Worm (Caenorhabditis elegans): Measurements from ENCODE around the gene sul-3.

sul-3 gene

ce11 chrX:7787885-7788353, 46.1 kb downstream of the sul-3 start, which contains the start of gene ZK154.5 (continued):
- TF ChIP-seq blmp-1 (tag; optimal IDR thresholded peaks at IDR 0.05) (peak; percentile 52), unc-130 (tag; optimal IDR thresholded peaks at IDR 0.05) (no peak), xbp-1 (tag; optimal IDR thresholded peaks at IDR 0.05) (peak; percentile 48), nhr-76 (tag; optimal IDR thresholded peaks at IDR 0.05) (no peak), zip-4 (GFP tag; optimal IDR thresholded peaks at IDR 0.05) (no peak), pqm-1 (tag; optimal IDR thresholded peaks at IDR 0.05) (no peak), pax-3 (tag; optimal IDR thresholded peaks at IDR 0.05) (no peak)

- TF ChIP-seq fos-1 (tag; optimal IDR thresholded peaks at IDR 0.05) = no peak
- TF ChIP-seq vab-15 (tag; optimal IDR thresholded peaks at IDR 0.05) = no peak
- TF ChIP-seq xbp-1 (tag; optimal IDR thresholded peaks at IDR 0.05) = peak; percentile 66
- TF ChIP-seq unc-86 (tag; optimal IDR thresholded peaks at IDR 0.05) = peak; percentile 17
- peak; percentile 55 for TF ChIP-seq tbx-2 (tag; optimal IDR thresholded peaks at IDR 0.05)
- peak; percentile 2 for TF ChIP-seq skn-1 (tag; optimal IDR thresholded peaks at IDR 0.05)
- peak in 2 of 3 experiments; percentile 1 to 58 for TF ChIP-seq ceh-82 (tag; optimal IDR thresholded peaks at IDR 0.05)
- peak; percentile 23 for TF ChIP-seq nhr-85 (tag)
- peak; percentile 42 for TF ChIP-seq dsc-1 (tag; optimal IDR thresholded peaks at IDR 0.05)
- TF ChIP-seq efl-1 (optimal IDR thresholded peaks at IDR 0.05) = peak; percentile 41 to 62
- peak; percentile 63 to 92 for TF ChIP-seq efl-1 (GFP tag; optimal IDR thresholded peaks at IDR 0.05 in 1 of 2)
- peak; percentile 8 for TF ChIP-seq mef-2 (tag; optimal IDR thresholded peaks at IDR 0.05)
- peak; percentile 73 for TF ChIP-seq C16A3.4 (tag; optimal IDR thresholded peaks at IDR 0.05)
- TF ChIP-seq nhr-20 (tag; optimal IDR thresholded peaks at IDR 0.05) = peak; percentile 68
- TF ChIP-seq ztf-4 (tag; optimal IDR thresholded peaks at IDR 0.05) = peak; percentile 42
- TF ChIP-seq nhr-71 (tag; optimal IDR thresholded peaks at IDR 0.05) = peak; percentile 70
- TF ChIP-seq nhr-19 (GFP tag; conservative IDR thresholded peaks at IDR 0.05) = peak; percentile 43; the same call in 1 of the 2 replicates
- TF ChIP-seq lin-15B (tag; optimal IDR thresholded peaks at IDR 0.05) = no peak
- TF ChIP-seq unc-130 (tag; optimal IDR thresholded peaks at IDR 0.05) = peak; percentile 48
- TF ChIP-seq fkh-10 (GFP tag; optimal IDR thresholded peaks at IDR 0.05) = no peak
- TF ChIP-seq nhr-47 (tag; optimal IDR thresholded peaks at IDR 0.05) = peak; percentile 66
- no peak for TF ChIP-seq ama-1 (optimal IDR thresholded peaks at IDR 0.05)
- TF ChIP-seq hpl-2 (GFP tag; optimal IDR thresholded peaks at IDR 0.05) = peak; percentile 4
- TF ChIP-seq lin-13 (GFP tag; optimal IDR thresholded peaks at IDR 0.05) = peak; percentile 24
- peak; percentile 51 for TF ChIP-seq nhr-77 (tag; optimal IDR thresholded peaks at IDR 0.05)
- peak; percentile 75 for TF ChIP-seq lin-14 (GFP tag; optimal IDR thresholded peaks at IDR 0.05)
- TF ChIP-seq hlh-17 (GFP tag; optimal IDR thresholded peaks at IDR 0.05; ENCODE audit: borderline replicate concordance) = no peak
- TF ChIP-seq tlp-1 (tag; optimal IDR thresholded peaks at IDR 0.05) = no peak
- TF ChIP-seq ceh-63 (GFP tag; optimal IDR thresholded peaks at IDR 0.05) = no peak
- no peak for TF ChIP-seq pax-3 (tag; optimal IDR thresholded peaks at IDR 0.05)
- TF ChIP-seq C04F5.9 (tag; optimal IDR thresholded peaks at IDR 0.05) = no peak
- TF ChIP-seq zip-4 (GFP tag; optimal IDR thresholded peaks at IDR 0.05) = no peak
- peak; percentile 52 to 74 for TF ChIP-seq lin-35 (GFP tag; optimal IDR thresholded peaks at IDR 0.05)
- peak; percentile 8; the same call in 1 of the 2 replicates for TF ChIP-seq isw-1 (GFP tag; IDR thresholded peaks at IDR 0.05)
- peak; percentile 91 for TF ChIP-seq F16B12.6 (tag; optimal IDR thresholded peaks at IDR 0.05)
- no peak for TF ChIP-seq pag-3 (tag; optimal IDR thresholded peaks at IDR 0.05; ENCODE audit: borderline replicate concordance, insufficient read depth)
- no peak for TF ChIP-seq nhr-84 (tag; optimal IDR thresholded peaks at IDR 0.05)
- TF ChIP-seq fkh-4 (tag; optimal IDR thresholded peaks at IDR 0.05; ENCODE audit: borderline replicate concordance) = no peak
- peak; percentile 54 for TF ChIP-seq swsn-7 (tag; optimal IDR thresholded peaks at IDR 0.05)
- TF ChIP-seq alr-1 (tag; optimal IDR thresholded peaks at IDR 0.05; ENCODE audit: borderline replicate concordance) = no peak
- TF ChIP-seq snu-23 (GFP tag; optimal IDR thresholded peaks at IDR 0.05) = peak; percentile 75
- no peak for TF ChIP-seq irx-1 (tag; optimal IDR thresholded peaks at IDR 0.05)
- TF ChIP-seq mep-1 (tag; optimal IDR thresholded peaks at IDR 0.05) = peak; percentile 75
- TF ChIP-seq fkh-8 (tag; optimal IDR thresholded peaks at IDR 0.05) = peak; percentile 40
- TF ChIP-seq nhr-90 (tag; optimal IDR thresholded peaks at IDR 0.05; ENCODE audit: poor library complexity) = peak; percentile 28
- peak; percentile 47 for TF ChIP-seq blmp-1 (tag; optimal IDR thresholded peaks at IDR 0.05)
- no peak for TF ChIP-seq mab-9 (GFP tag; IDR thresholded peaks at IDR 0.05)
- TF ChIP-seq ztf-11 (tag; optimal IDR thresholded peaks at IDR 0.05) = no peak
- TF ChIP-seq grh-1 (GFP tag; IDR thresholded peaks at IDR 0.05) = no peak
Observed at ce11 chrX:7782389-7782788, 51.6 kb downstream of the sul-3 start, which contains the start of gene ZK154.4. TSS of gene ZK154.4 (minus strand) at chrX:7782415.
